Worm (Caenorhabditis elegans): ENCODE results near the gene gly-9.
A peak's percentile ranks its signal among the peaks of the same experiment; 100 is the strongest.

The gly-9 gene

DNA sequence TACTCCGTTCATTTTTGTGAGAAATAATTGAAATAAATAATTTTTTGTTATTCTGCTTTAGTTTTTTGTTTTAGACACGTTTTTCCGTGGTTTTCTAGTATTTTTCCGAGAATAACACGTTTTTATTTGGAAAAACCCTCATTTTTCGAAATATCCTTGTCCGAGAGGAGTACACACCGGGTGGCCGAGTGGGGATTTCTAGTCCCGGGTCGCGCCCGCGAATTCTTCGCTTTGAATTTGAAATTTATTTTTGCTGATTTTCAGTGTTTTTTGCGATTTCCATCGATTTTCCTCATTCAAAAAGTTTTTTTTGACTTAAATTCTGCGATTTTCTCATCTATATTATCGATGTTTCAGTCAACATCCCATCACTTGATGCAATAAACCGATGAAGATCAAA is at the start of gene gly-9, which contains the start of the genes mib-1 and smc-3 (continued):
- no peak for TF ChIP-seq pag-3 (tag; optimal IDR thresholded peaks at IDR 0.05; ENCODE audit: borderline replicate concordance, insufficient read depth)
- peak; percentile 51 for TF ChIP-seq blmp-1 (tag; optimal IDR thresholded peaks at IDR 0.05)
- no peak for TF ChIP-seq hpl-2 (GFP tag; optimal IDR thresholded peaks at IDR 0.05)
- TF ChIP-seq unc-98 (GFP tag; IDR thresholded peaks at IDR 0.05): peak; percentile 85
- no peak for TF ChIP-seq nhr-76 (tag; optimal IDR thresholded peaks at IDR 0.05)
- peak; percentile 90 for TF ChIP-seq nhr-71 (tag; optimal IDR thresholded peaks at IDR 0.05)
- peak; percentile 81 for TF ChIP-seq swsn-7 (tag; optimal IDR thresholded peaks at IDR 0.05)
- TF ChIP-seq efl-1 (optimal IDR thresholded peaks at IDR 0.05): peak; percentile 82 to 89
- TF ChIP-seq efl-1 (GFP tag; optimal IDR thresholded peaks at IDR 0.05 in 1 of 2): peak; percentile 91 to 98
- TF ChIP-seq nhr-11 (tag; optimal IDR thresholded peaks at IDR 0.05): no peak
- TF ChIP-seq fos-1 (tag; optimal IDR thresholded peaks at IDR 0.05): no peak
- TF ChIP-seq nhr-28 (tag; optimal IDR thresholded peaks at IDR 0.05): no peak
- TF ChIP-seq nhr-77 (tag; optimal IDR thresholded peaks at IDR 0.05): peak; percentile 17
- TF ChIP-seq ces-1 (GFP tag; optimal IDR thresholded peaks at IDR 0.05): no peak
- TF ChIP-seq sox-4 (tag; optimal IDR thresholded peaks at IDR 0.05): peak; percentile 89
- TF ChIP-seq jun-1 (tag; optimal IDR thresholded peaks at IDR 0.05): no peak
- peak; percentile 90 for TF ChIP-seq pax-3 (tag; optimal IDR thresholded peaks at IDR 0.05)
- TF ChIP-seq zag-1 (tag; optimal IDR thresholded peaks at IDR 0.05): no peak
- peak; percentile 33 for TF ChIP-seq hlh-4 (tag; optimal IDR thresholded peaks at IDR 0.05)
- peak; percentile 73 for TF ChIP-seq unc-86 (tag; optimal IDR thresholded peaks at IDR 0.05)
- peak; percentile 84 for TF ChIP-seq mep-1 (tag; optimal IDR thresholded peaks at IDR 0.05)
- peak; percentile 19 for TF ChIP-seq ceh-63 (GFP tag; optimal IDR thresholded peaks at IDR 0.05)
- peak; percentile 78 for TF ChIP-seq nhr-19 (GFP tag; conservative IDR thresholded peaks at IDR 0.05)
- TF ChIP-seq dpl-1 (GFP tag; optimal IDR thresholded peaks at IDR 0.05): peak; percentile 87 to 91 (median 88)
- peak; percentile 95 for TF ChIP-seq ceh-90 (tag; optimal IDR thresholded peaks at IDR 0.05)
- no peak for TF ChIP-seq egl-27 (tag; optimal IDR thresholded peaks at IDR 0.05)
- no peak for TF ChIP-seq nhr-12 (tag; optimal IDR thresholded peaks at IDR 0.05)
- peak; percentile 54 for TF ChIP-seq Y116A8C.19 (tag; optimal IDR thresholded peaks at IDR 0.05; ENCODE audit: borderline replicate concordance)
- TF ChIP-seq fkh-8 (tag; optimal IDR thresholded peaks at IDR 0.05): peak; percentile 82
- TF ChIP-seq irx-1 (tag; optimal IDR thresholded peaks at IDR 0.05): peak; percentile 90
- no peak for TF ChIP-seq sup-37 (GFP tag; optimal IDR thresholded peaks at IDR 0.05)
- TF ChIP-seq elt-3 (tag; optimal IDR thresholded peaks at IDR 0.05): peak in 1 of 6 experiments; percentile 36

ce11 chrIII:11337627-11338026 is 47.2 kb upstream of the gly-9 start:
- TF ChIP-seq lin-15B (tag; optimal IDR thresholded peaks at IDR 0.05) (no peak), sox-4 (tag; optimal IDR thresholded peaks at IDR 0.05) (no peak), dsc-1 (tag; optimal IDR thresholded peaks at IDR 0.05) (no peak)

DNA sequence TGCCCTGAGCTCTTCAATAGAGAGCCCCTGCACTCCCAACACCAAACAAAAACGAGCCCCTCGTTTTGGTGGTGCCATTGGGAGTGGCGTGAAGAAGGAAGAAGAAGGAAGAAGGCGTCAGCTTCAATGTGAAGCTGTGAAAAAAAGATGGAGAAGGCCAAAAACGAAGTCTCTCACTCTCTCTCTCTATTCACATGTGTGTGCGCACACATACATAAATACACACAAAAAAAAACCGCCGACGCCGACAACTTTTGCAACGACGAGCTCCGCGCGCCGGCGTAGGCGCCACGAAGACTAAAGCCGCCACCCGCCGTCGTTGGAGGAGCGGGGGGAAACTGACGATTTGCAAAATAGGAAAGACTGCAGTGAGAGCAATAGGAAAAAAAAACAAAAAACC is 45.7 kb upstream of the gly-9 start:
- TF ChIP-seq lin-14 (GFP tag; optimal IDR thresholded peaks at IDR 0.05) (peak; percentile 77), pag-3 (tag; optimal IDR thresholded peaks at IDR 0.05; ENCODE audit: borderline replicate concordance, insufficient read depth) (no peak), ztf-11 (tag; optimal IDR thresholded peaks at IDR 0.05) (no peak), egl-27 (tag; optimal IDR thresholded peaks at IDR 0.05) (no peak), nhr-28 (tag; optimal IDR thresholded peaks at IDR 0.05) (no peak), ceh-88 (GFP tag; IDR thresholded peaks at IDR 0.05) (no peak), xbp-1 (tag; optimal IDR thresholded peaks at IDR 0.05) (no peak), mef-2 (tag; optimal IDR thresholded peaks at IDR 0.05) (no peak), lsy-2 (tag; optimal IDR thresholded peaks at IDR 0.05) (peak in 1 of 2 experiments; percentile 17), dpl-1 (GFP tag; optimal IDR thresholded peaks at IDR 0.05) (no peak), nhr-237 (tag; optimal IDR thresholded peaks at IDR 0.05) (no peak), lin-39 (tag; optimal IDR thresholded peaks at IDR 0.05) (no peak), unc-86 (tag; optimal IDR thresholded peaks at IDR 0.05) (peak; percentile 29), aha-1 (tag; optimal IDR thresholded peaks at IDR 0.05) (no peak), nhr-12 (tag; optimal IDR thresholded peaks at IDR 0.05) (no peak), ceh-82 (tag; optimal IDR thresholded peaks at IDR 0.05) (peak in 2 of 3 experiments; percentile 4 to 50), jun-1 (tag; optimal IDR thresholded peaks at IDR 0.05) (no peak), nhr-90 (tag; optimal IDR thresholded peaks at IDR 0.05; ENCODE audit: poor library complexity) (no peak), ceh-90 (tag; optimal IDR thresholded peaks at IDR 0.05) (no peak), efl-1 (optimal IDR thresholded peaks at IDR 0.05) (no peak), efl-1 (GFP tag; optimal IDR thresholded peaks at IDR 0.05 in 1 of 2) (peak in 1 of 2 experiments; percentile 84)

Measured in whole organism, L1 larva.